Fruit fly (Drosophila melanogaster) S2 (cell line): ENCODE measurements around the gene Nmt.

Experiments used
- CG8478 ChIP-seq: fragments of >200 bp; optimal IDR thresholded peaks from 2 replicates; lab custom pipeline; 2018
- CTCF ChIP-seq, 2 experiments: fragments of >200 bp; optimal IDR thresholded peaks; 2 replicates each; lab custom pipeline; 2018

- no peak for TF ChIP-seq CG8478 (lab: Kevin White, UChicago)
- TF ChIP-seq CTCF (optimal IDR thresholded peaks at IDR 0.05; lab: Kevin White, UChicago) = no peak
These were observed 49.7 kb downstream of the Nmt start for dm6 chr3L:8128396-8129050.
